Comparison of ENCODE assay signal across 2 fruit fly cellular contexts in the genomic region with DNA sequence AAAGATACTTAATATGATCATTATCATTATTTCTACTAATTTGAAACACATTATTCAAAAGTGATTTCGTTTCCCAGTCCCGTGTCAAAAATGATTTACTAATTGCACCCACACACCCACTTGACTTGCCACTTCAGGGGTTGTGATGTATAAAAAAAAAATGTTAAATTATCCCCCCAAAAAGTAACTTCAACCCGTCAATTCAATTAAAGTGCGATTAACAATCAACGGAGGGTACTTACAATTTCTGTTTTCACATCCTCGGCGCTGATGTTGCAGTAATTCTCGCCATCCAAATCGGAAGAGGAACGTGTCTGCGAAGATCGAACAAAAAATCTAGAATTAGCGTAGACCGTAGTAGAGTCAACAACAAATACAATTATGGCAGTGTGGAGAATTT.
A peak's percentile ranks its signal among the peaks of the same experiment; 100 is the strongest.
TF ChIP-seq lines count a peak whose summit lies in the region.

No protein-coding gene starts in this region.

- TF ChIP-seq CTCF in whole organism, embryonic (GFP tag; optimal IDR thresholded peaks at IDR 0.05; lab: Kevin White, UChicago): no peak

TF ChIP-seq in whole organism, adult, 20 proteins besides CTCF, POLR2A, EP300 and RAD21:
- TF ChIP-seq CG5204 (GFP tag; optimal IDR thresholded peaks at IDR 0.05; lab: Kevin White, UChicago) (no peak), CG12768 (GFP tag; optimal IDR thresholded peaks at IDR 0.05; lab: Kevin White, UChicago) (no peak), bab1 (GFP tag; optimal IDR thresholded peaks at IDR 0.05; lab: Kevin White, UChicago) (no peak), kay (GFP tag; lab: Kevin White, UChicago; ENCODE audit: borderline replicate concordance) (peak; percentile 97), toe (GFP tag; optimal IDR thresholded peaks at IDR 0.05; lab: Kevin White, UChicago) (no peak), cic (GFP tag; optimal IDR thresholded peaks at IDR 0.05; lab: Kevin White, UChicago) (no peak)
TF ChIP-seq in whole organism, adult: peak in this region for 1.

TF ChIP-seq in whole organism, embryonic, 481 proteins besides CTCF, POLR2A, EP300 and RAD21:
- TF ChIP-seq bab2 (GFP tag; optimal IDR thresholded peaks at IDR 0.05; lab: Kevin White, UChicago) (no peak), CG10431 (GFP tag; optimal IDR thresholded peaks at IDR 0.05; lab: Kevin White, UChicago) (no peak), caup (GFP tag; optimal IDR thresholded peaks at IDR 0.05; lab: Kevin White, UChicago; ENCODE audit: severe bottlenecking) (no peak), CG31365 (tag; optimal IDR thresholded peaks at IDR 0.05; lab: Kevin White, UChicago) (no peak), exex (tag; optimal IDR thresholded peaks at IDR 0.05; lab: Kevin White, UChicago) (peak; percentile 82), Med (GFP tag; lab: Kevin White, UChicago) (peak; percentile 60), sens (GFP tag; lab: Kevin White, UChicago) (peak; percentile 8), CG3847 (GFP tag; IDR thresholded peaks at IDR 0.05; lab: Robert Waterston, UW) (no peak), ac (GFP tag; optimal IDR thresholded peaks at IDR 0.05; lab: Kevin White, UChicago) (no peak)
TF ChIP-seq in whole organism, embryonic: peak in this region for 3.

Comparison
In these comparisons a context has a peak if more than half of its experiments do, and no peak if none do; other contexts are left out.
1. Of the 1 proteins assayed by ChIP-seq in both whole organism, embryonic and whole organism, adult: peak only in whole organism, embryonic: none; only in whole organism, adult: kay; in both: none; in neither: 0.